Worm (Caenorhabditis elegans) whole organism, L1 larva: ENCODE data around the gene sri-50.

Experiments used
- C04F5.9 ChIP-seq: sonication (generic microtip); optimal IDR thresholded peaks from 2 replicates; lab custom pipeline; 2016; ENCODE audit warnings: missing genetic modification characterization, missing compliant biosample characterization
- ceh-63 ChIP-seq: fragments of 200-800 bp; sonication (Bioruptor generic); optimal IDR thresholded peaks from 2 replicates; lab custom pipeline; 2018; ENCODE audit warnings: mild to moderate bottlenecking, missing genetic modification characterization, missing compliant biosample characterization
- ceh-82 ChIP-seq, 3 experiments: fragments of 150-350 bp in 1 of 3; sonication (generic microtip) in 2 of 3; optimal IDR thresholded peaks; 2 replicates each; lab custom pipeline; 2014 to 2017; ENCODE audit warnings: missing biosample characterization in 3 of 3, missing genetic modification characterization in 3 of 3
- ces-1 ChIP-seq: fragments of 150-350 bp; optimal IDR thresholded peaks from 2 replicates; lab custom pipeline; 2014; ENCODE audit warnings: missing biosample characterization, missing genetic modification reagents, missing genetic modification characterization
- dsc-1 ChIP-seq: sonication (generic microtip); optimal IDR thresholded peaks from 2 replicates; lab custom pipeline; 2016; ENCODE audit warnings: mild to moderate bottlenecking, missing genetic modification characterization, missing compliant biosample characterization
- egl-27 ChIP-seq, 2 experiments: fragments of 150-350 bp in 1 of 2; sonication (generic microtip); optimal IDR thresholded peaks; 3 replicates each; lab custom pipeline; 2017 to 2018; ENCODE audit warnings: missing biosample characterization in 2 of 2, missing genetic modification characterization in 2 of 2, missing genetic modification reagents in 2 of 2
- fkh-10 ChIP-seq: sonication (generic microtip); optimal IDR thresholded peaks from 2 replicates; lab custom pipeline; 2017; ENCODE audit warnings: missing biosample characterization, missing genetic modification reagents, missing genetic modification characterization
- hlh-17 ChIP-seq: fragments of 200-800 bp; sonication (Bioruptor generic); optimal IDR thresholded peaks from 2 replicates; lab custom pipeline; 2018; ENCODE audit warnings: missing genetic modification characterization, mild to moderate bottlenecking, missing compliant biosample characterization, moderate library complexity, borderline replicate concordance
- jun-1 ChIP-seq: fragments of 150-350 bp; optimal IDR thresholded peaks from 2 replicates; lab custom pipeline; 2014; ENCODE audit warnings: missing biosample characterization, missing genetic modification reagents, missing genetic modification characterization
- lin-39 ChIP-seq: fragments of 150-350 bp; optimal IDR thresholded peaks from 2 replicates; lab custom pipeline; 2014; ENCODE audit warnings: missing biosample characterization, missing genetic modification reagents, missing genetic modification characterization
- nhr-28 ChIP-seq: fragments of 150-350 bp; optimal IDR thresholded peaks from 2 replicates; lab custom pipeline; 2014; ENCODE audit warnings: missing biosample characterization, missing genetic modification characterization
- pqm-1 ChIP-seq: sonication (generic microtip); optimal IDR thresholded peaks from 3 replicates; lab custom pipeline; 2017; ENCODE audit warnings: missing biosample characterization, missing genetic modification characterization
- snpc-4 ChIP-seq: fragments of 150-350 bp; optimal IDR thresholded peaks from 2 replicates; lab custom pipeline; 2014; ENCODE audit warnings: missing biosample characterization, missing genetic modification characterization

- no peak for TF ChIP-seq C04F5.9 (tag; lab: Kevin White, UChicago)
- no peak for TF ChIP-seq ces-1 (GFP tag; lab: Kevin White, UChicago)
- no peak for TF ChIP-seq pqm-1 (tag; lab: Kevin White, UChicago)
- no peak for TF ChIP-seq fkh-10 (GFP tag; lab: Kevin White, UChicago)
- no peak for TF ChIP-seq ceh-82 (tag; optimal IDR thresholded peaks at IDR 0.05; lab: Kevin White, UChicago)
- no peak for TF ChIP-seq nhr-28 (tag; lab: Kevin White, UChicago)
- no peak for TF ChIP-seq dsc-1 (tag; lab: Kevin White, UChicago)
- TF ChIP-seq lin-39 (tag; lab: Kevin White, UChicago): no peak
- TF ChIP-seq jun-1: no peak
- no peak for TF ChIP-seq egl-27 (tag; optimal IDR thresholded peaks at IDR 0.05; lab: Kevin White, UChicago)
- TF ChIP-seq ceh-63 (GFP tag; lab: Kevin White, UChicago): no peak
- no peak for TF ChIP-seq hlh-17
- no peak for TF ChIP-seq snpc-4 (tag; lab: Kevin White, UChicago)
These were observed 31.2 kb downstream of the sri-50 start, which contains the start of gene C17F4.8 for ce11 chrII:3234725-3235124.
